Fruit fly (Drosophila melanogaster) whole organism, embryonic: ENCODE results near the gene hop.
A peak's percentile ranks its signal among the peaks of the same experiment; 100 is the strongest.

ENCODE experiments used
- Antp ChIP-seq: fragments of 200-800 bp; sonication (Bioruptor generic); optimal IDR thresholded peaks from 3 replicates; lab custom pipeline; 2016; ENCODE audit warnings: missing biosample characterization, missing genetic modification characterization
- C15 ChIP-seq: fragments of 200-800 bp; sonication (Bioruptor generic); IDR thresholded peaks from 3 replicates; pipeline ENCODE4 v1.3.6; 2022; ENCODE audit warnings: missing biosample characterization, missing genetic modification characterization
- CG10366 ChIP-seq: fragments of 200-800 bp; sonication (Bioruptor generic); IDR thresholded peaks from 2 replicates; pipeline ENCODE4 v1.3.6; 2022; ENCODE audit warnings: missing biosample characterization, missing genetic modification characterization
- CG10543 ChIP-seq: fragments of 200-800 bp; sonication (Bioruptor generic); optimal IDR thresholded peaks from 3 replicates; lab custom pipeline; 2017; ENCODE audit warnings: missing biosample characterization, mild to moderate bottlenecking, missing genetic modification characterization, moderate library complexity
- CG10654 ChIP-seq: fragments of 200-800 bp; sonication (Bioruptor generic); optimal IDR thresholded peaks from 2 replicates; lab custom pipeline; 2016; ENCODE audit warnings: missing biosample characterization, missing genetic modification characterization
- CG12299 ChIP-seq: fragments of 200-800 bp; sonication (Bioruptor generic); optimal IDR thresholded peaks from 2 replicates; lab custom pipeline; 2018; ENCODE audit warnings: missing biosample characterization, mild to moderate bottlenecking, missing genetic modification characterization
- CG1529 ChIP-seq: fragments of 200-800 bp; sonication (Bioruptor generic); optimal IDR thresholded peaks from 3 replicates; lab custom pipeline; 2018; ENCODE audit warnings: missing biosample characterization, missing genetic modification characterization
- CG15696 ChIP-seq: fragments of 200-800 bp; sonication (Bioruptor generic); optimal IDR thresholded peaks from 2 replicates; lab custom pipeline; 2019; ENCODE audit warnings: missing biosample characterization, mild to moderate bottlenecking, missing genetic modification characterization, moderate library complexity
- CG1647 ChIP-seq: fragments of 200-800 bp; sonication (Bioruptor generic); optimal IDR thresholded peaks from 3 replicates; lab custom pipeline; 2016; ENCODE audit warnings: missing biosample characterization, missing genetic modification characterization
- CG16813 ChIP-seq: fragments of 200-800 bp; sonication (Bioruptor generic); IDR thresholded peaks from 3 replicates; pipeline ENCODE4 v1.3.6; 2022; ENCODE audit warnings: missing biosample characterization, missing genetic modification characterization; ENCODE audit not compliant: partially characterized antibody
- CG17186 ChIP-seq: fragments of 200-800 bp; sonication (Bioruptor generic); optimal IDR thresholded peaks from 3 replicates; lab custom pipeline; 2017; ENCODE audit warnings: missing biosample characterization, missing genetic modification reagents, missing genetic modification characterization
- CG18476 ChIP-seq: fragments of 200-800 bp; sonication (Bioruptor generic); optimal IDR thresholded peaks from 2 replicates; lab custom pipeline; 2016; ENCODE audit warnings: missing biosample characterization, mild to moderate bottlenecking, missing genetic modification characterization
- CG30403 ChIP-seq: fragments of 200-800 bp; sonication (Bioruptor generic); optimal IDR thresholded peaks from 3 replicates; lab custom pipeline; 2016; ENCODE audit warnings: missing biosample characterization, missing genetic modification characterization
- CG33213 ChIP-seq: fragments of 200-800 bp; sonication (Bioruptor generic); optimal IDR thresholded peaks from 3 replicates; lab custom pipeline; 2016; ENCODE audit warnings: missing biosample characterization, missing genetic modification characterization
- CG3726 ChIP-seq: fragments of 200-800 bp; sonication (Bioruptor generic); IDR thresholded peaks from 3 replicates; pipeline ENCODE4, ENCODE4 v1.3.6; 2022; ENCODE audit warnings: missing biosample characterization, missing genetic modification characterization
- CG4404 ChIP-seq: fragments of 200-800 bp; sonication (Bioruptor generic); IDR thresholded peaks from 2 replicates; pipeline ENCODE4 v1.3.6; 2022; ENCODE audit warnings: missing biosample characterization, missing genetic modification characterization
- CG4617 ChIP-seq: fragments of 200-800 bp; sonication (Bioruptor generic); optimal IDR thresholded peaks from 3 replicates; lab custom pipeline; 2016; ENCODE audit warnings: missing biosample characterization, missing genetic modification characterization, borderline replicate concordance
- CG6272 ChIP-seq: fragments of 200-800 bp; sonication (Bioruptor generic); IDR thresholded peaks from 2 replicates; pipeline ENCODE4 v1.3.6; 2022; ENCODE audit warnings: missing biosample characterization, missing genetic modification characterization
- CG6689 ChIP-seq: fragments of 200-800 bp; sonication (Bioruptor generic); IDR thresholded peaks from 2 replicates; pipeline ENCODE4 v1.3.6; 2022; ENCODE audit warnings: missing biosample characterization, missing genetic modification characterization
- CG7839 ChIP-seq: fragments of 200-800 bp; sonication (Bioruptor generic); optimal IDR thresholded peaks from 3 replicates; lab custom pipeline; 2018; ENCODE audit warnings: missing biosample characterization, mild to moderate bottlenecking, missing genetic modification characterization, moderate library complexity
- CG7963 ChIP-seq: fragments of 200-800 bp; sonication (Bioruptor generic); IDR thresholded peaks from 3 replicates; pipeline ENCODE4 v1.3.6; 2022; ENCODE audit warnings: missing biosample characterization, missing genetic modification characterization; ENCODE audit not compliant: partially characterized antibody
- CG8359 ChIP-seq: fragments of 200-800 bp; sonication (Bioruptor generic); optimal IDR thresholded peaks from 2 replicates; lab custom pipeline; 2017; ENCODE audit warnings: missing biosample characterization, mild to moderate bottlenecking, missing genetic modification characterization, borderline replicate concordance
- CG8944 ChIP-seq: fragments of 200-800 bp; sonication (Bioruptor generic); optimal IDR thresholded peaks from 3 replicates; lab custom pipeline; 2016; ENCODE audit warnings: missing biosample characterization, missing genetic modification characterization
- CG9797 ChIP-seq: fragments of 200-800 bp; sonication (Bioruptor generic); optimal IDR thresholded peaks from 3 replicates; lab custom pipeline; 2018; ENCODE audit warnings: missing biosample characterization, mild to moderate bottlenecking, missing genetic modification characterization
- CHES-1-like ChIP-seq: fragments of 200-800 bp; sonication (Bioruptor generic); optimal IDR thresholded peaks from 2 replicates; lab custom pipeline; 2016; ENCODE audit warnings: missing biosample characterization, missing genetic modification characterization
- HLH54F ChIP-seq: fragments of 200-800 bp; sonication (Bioruptor generic); optimal IDR thresholded peaks from 3 replicates; lab custom pipeline; 2016; ENCODE audit warnings: missing biosample characterization, missing genetic modification characterization
- Hey ChIP-seq: fragments of 200-800 bp; sonication (Bioruptor generic); optimal IDR thresholded peaks from 3 replicates; lab custom pipeline; 2018; ENCODE audit warnings: missing biosample characterization, mild to moderate bottlenecking, missing genetic modification characterization
- HmgD ChIP-seq: fragments of 200-800 bp; sonication (Bioruptor generic); optimal IDR thresholded peaks from 3 replicates; lab custom pipeline; 2016; ENCODE audit warnings: missing biosample characterization, missing genetic modification characterization
- Lpt ChIP-seq: fragments of >200 bp; optimal IDR thresholded peaks from 2 replicates; lab custom pipeline; 2018; ENCODE audit warnings: missing biosample characterization, missing genetic modification characterization
- Optix ChIP-seq: fragments of 200-800 bp; sonication (Bioruptor generic); IDR thresholded peaks from 3 replicates; pipeline ENCODE4 v1.3.6; 2022; ENCODE audit warnings: missing biosample characterization, missing genetic modification characterization
- Poxn ChIP-seq: fragments of 200-800 bp; sonication (Bioruptor generic); IDR thresholded peaks from 2 replicates; pipeline ENCODE4 v1.3.6; 2022; ENCODE audit warnings: missing biosample characterization, missing genetic modification characterization
- TFAM ChIP-seq: fragments of 200-800 bp; sonication (Bioruptor generic); optimal IDR thresholded peaks from 2 replicates; lab custom pipeline; 2017; ENCODE audit warnings: missing biosample characterization, missing genetic modification characterization, inconsistent platforms
- abd-A ChIP-seq: fragments of 200-800 bp; sonication (Bioruptor generic); optimal IDR thresholded peaks from 3 replicates; lab custom pipeline; 2019; ENCODE audit warnings: missing biosample characterization, mild to moderate bottlenecking, missing genetic modification characterization, moderate library complexity
- amos ChIP-seq: fragments of 200-800 bp; sonication (Bioruptor generic); IDR thresholded peaks from 2 replicates; pipeline ENCODE4 v1.3.6; 2022; ENCODE audit warnings: missing biosample characterization, missing genetic modification characterization; ENCODE audit not compliant: partially characterized antibody
- bcd ChIP-seq: fragments of 200-800 bp; sonication (Bioruptor generic); optimal IDR thresholded peaks from 2 replicates; lab custom pipeline; 2017; ENCODE audit warnings: missing biosample characterization, mild to moderate bottlenecking, missing genetic modification characterization
- cas ChIP-seq: fragments of 200-800 bp; sonication (Bioruptor generic); IDR thresholded peaks from 2 replicates; pipeline ENCODE4 v1.3.6; 2022; ENCODE audit warnings: missing biosample characterization, missing genetic modification characterization
- chm ChIP-seq: fragments of 200-800 bp; sonication (Bioruptor generic); IDR thresholded peaks from 2 replicates; pipeline ENCODE4 v1.3.6; 2022; ENCODE audit warnings: missing biosample characterization, missing genetic modification characterization
- dysf ChIP-seq: fragments of 200-800 bp; sonication (Bioruptor generic); IDR thresholded peaks from 3 replicates; pipeline ENCODE4 v1.3.6; 2022; ENCODE audit warnings: missing biosample characterization, missing genetic modification characterization
- en ChIP-seq: fragments of 200-800 bp; sonication (Bioruptor generic); optimal IDR thresholded peaks from 2 replicates; lab custom pipeline; 2016; ENCODE audit warnings: missing biosample characterization, missing genetic modification characterization
- fd3F ChIP-seq: fragments of 200-800 bp; sonication (Bioruptor generic); optimal IDR thresholded peaks from 2 replicates; lab custom pipeline; 2018; ENCODE audit warnings: missing biosample characterization, mild to moderate bottlenecking, missing genetic modification characterization, moderate library complexity
- fd64A ChIP-seq: fragments of 200-800 bp; sonication (Bioruptor generic); optimal IDR thresholded peaks from 3 replicates; lab custom pipeline; 2018; ENCODE audit warnings: missing biosample characterization, mild to moderate bottlenecking, missing genetic modification characterization
- gcm ChIP-seq: fragments of 200-800 bp; sonication (Bioruptor generic); optimal IDR thresholded peaks from 2 replicates; lab custom pipeline; 2019; ENCODE audit warnings: missing biosample characterization, mild to moderate bottlenecking, missing genetic modification characterization, moderate library complexity
- gcm2 ChIP-seq: fragments of 200-800 bp; sonication (Bioruptor generic); optimal IDR thresholded peaks from 2 replicates; lab custom pipeline; 2016; ENCODE audit warnings: missing biosample characterization, missing genetic modification characterization
- gt ChIP-seq: fragments of 200-800 bp; sonication (Bioruptor generic); IDR thresholded peaks from 2 replicates; pipeline ENCODE4 v1.3.6; 2022; ENCODE audit warnings: missing biosample characterization, missing genetic modification characterization
- maf-S ChIP-seq: fragments of 200-800 bp; sonication (Bioruptor generic); optimal IDR thresholded peaks from 2 replicates; lab custom pipeline; 2016; ENCODE audit warnings: missing biosample characterization, missing genetic modification characterization
- ranshi ChIP-seq: fragments of 200-800 bp; sonication (Bioruptor generic); IDR thresholded peaks from 2 replicates; pipeline ENCODE4 v1.3.6; 2022; ENCODE audit warnings: missing biosample characterization, missing genetic modification characterization
- ro ChIP-seq: fragments of 200-800 bp; sonication (Bioruptor generic); IDR thresholded peaks from 2 replicates; pipeline ENCODE4 v1.3.6; 2022; ENCODE audit warnings: missing biosample characterization, missing genetic modification characterization
- sc ChIP-seq, 3 experiments: fragments of >200 bp in 2 of 3; fragments of 200-800 bp in 1 of 3; sonication (Bioruptor generic) in 1 of 3; optimal IDR thresholded peaks; 2 replicates in 2 of 3; 3 replicates in 1 of 3; lab custom pipeline; 2017; ENCODE audit warnings: mild to moderate bottlenecking in 1 of 3, missing biosample characterization in 1 of 3, missing genetic modification characterization in 1 of 3, missing genetic modification reagents in 1 of 3
- shn ChIP-seq: fragments of 200-800 bp; sonication (Bioruptor generic); optimal IDR thresholded peaks from 3 replicates; lab custom pipeline; 2016; ENCODE audit warnings: missing biosample characterization, missing genetic modification characterization
- ssp ChIP-seq: fragments of 200-800 bp; sonication (Bioruptor generic); IDR thresholded peaks from 2 replicates; pipeline ENCODE4 v1.3.6; 2022; ENCODE audit warnings: missing biosample characterization, missing genetic modification characterization
- wdn ChIP-seq: fragments of 200-800 bp; sonication (Bioruptor generic); IDR thresholded peaks from 2 replicates; pipeline ENCODE4 v1.3.6; 2022; ENCODE audit warnings: missing biosample characterization, missing genetic modification characterization

Gene hop

dm6 chrX:11351351-11351750, 16.5 kb downstream of the hop start (continued):
- peak; percentile 83 for TF ChIP-seq cas (GFP tag; lab: Robert Waterston, UW)
- no peak for TF ChIP-seq CG16813
- TF ChIP-seq Hey (tag; lab: Kevin White, UChicago) = peak; percentile 78
- TF ChIP-seq fd64A (GFP tag; lab: Kevin White, UChicago) = peak; percentile 81
- TF ChIP-seq HLH54F (GFP tag; lab: Kevin White, UChicago) = peak; percentile 92
- TF ChIP-seq ro (GFP tag; lab: Robert Waterston, UW) = peak; percentile 89
- no peak for TF ChIP-seq CG7963
- peak; percentile 90 for TF ChIP-seq CG4404
- TF ChIP-seq CG7839 (tag; lab: Kevin White, UChicago) = peak; percentile 94
- TF ChIP-seq abd-A (tag; lab: Kevin White, UChicago) = no peak
- no peak for TF ChIP-seq CG9797 (GFP tag; lab: Kevin White, UChicago)
- peak; percentile 92 for TF ChIP-seq bcd
- TF ChIP-seq dysf = peak; percentile 97
- TF ChIP-seq Lpt (GFP tag; lab: Kevin White, UChicago) = no peak
- peak; percentile 92 for TF ChIP-seq CG8944
- TF ChIP-seq CG10654 = peak; percentile 93
- TF ChIP-seq CG10366 (GFP tag; lab: Robert Waterston, UW) = peak; percentile 96
- TF ChIP-seq HmgD (GFP tag; lab: Kevin White, UChicago) = peak; percentile 85
- TF ChIP-seq CG6689 (GFP tag; lab: Robert Waterston, UW) = peak; percentile 94
- TF ChIP-seq maf-S (GFP tag; lab: Kevin White, UChicago) = peak; percentile 90
- peak; percentile 87 for TF ChIP-seq ssp (GFP tag; lab: Robert Waterston, UW)
- TF ChIP-seq Poxn (GFP tag; lab: Robert Waterston, UW) = peak; percentile 78
- peak; percentile 88 for TF ChIP-seq CG33213
- peak; percentile 80 for TF ChIP-seq CG15696 (tag; lab: Kevin White, UChicago)
- TF ChIP-seq amos (GFP tag; lab: Robert Waterston, UW) = no peak
- TF ChIP-seq CG30403 (GFP tag; lab: Kevin White, UChicago) = peak; percentile 92
- TF ChIP-seq shn (GFP tag; lab: Kevin White, UChicago) = peak; percentile 90
- peak; percentile 88 for TF ChIP-seq wdn (GFP tag; lab: Robert Waterston, UW)
- peak; percentile 65 for TF ChIP-seq CG17186 (GFP tag; lab: Kevin White, UChicago)
- TF ChIP-seq Antp = peak; percentile 97
- peak; percentile 88 for TF ChIP-seq en (GFP tag; lab: Kevin White, UChicago)
- peak; percentile 88 for TF ChIP-seq CG1529
- TF ChIP-seq CG3726 (GFP tag; lab: Robert Waterston, UW) = peak; percentile 92
- TF ChIP-seq CG8359 (GFP tag; lab: Kevin White, UChicago) = peak; percentile 72
- TF ChIP-seq gt (GFP tag; lab: Robert Waterston, UW) = peak; percentile 87
- TF ChIP-seq sc (optimal IDR thresholded peaks at IDR 0.05; lab: Kevin White, UChicago) = no peak
- TF ChIP-seq sc (GFP tag; optimal IDR thresholded peaks at IDR 0.05; lab: Kevin White, UChicago) = peak; percentile 74
- peak; percentile 86 for TF ChIP-seq fd3F (GFP tag; lab: Kevin White, UChicago)
- TF ChIP-seq CG12299 (tag; lab: Kevin White, UChicago) = peak; percentile 88
- peak; percentile 88 for TF ChIP-seq CG4617 (GFP tag; lab: Kevin White, UChicago)
- TF ChIP-seq TFAM (GFP tag; lab: Kevin White, UChicago) = peak; percentile 52
- TF ChIP-seq gcm2 (GFP tag; lab: Kevin White, UChicago) = peak; percentile 60
- TF ChIP-seq ranshi (GFP tag; lab: Robert Waterston, UW) = peak; percentile 96
- TF ChIP-seq chm (GFP tag; lab: Robert Waterston, UW) = peak; percentile 97
- peak; percentile 85 for TF ChIP-seq CG18476
- TF ChIP-seq Optix (GFP tag; lab: Robert Waterston, UW) = peak; percentile 95
- TF ChIP-seq C15 (GFP tag; lab: Robert Waterston, UW) = peak; percentile 80; the same call in 2 of the 3 replicates
- TF ChIP-seq CG6272 (GFP tag; lab: Robert Waterston, UW) = peak; percentile 88
- peak; percentile 90 for TF ChIP-seq CHES-1-like (GFP tag; lab: Kevin White, UChicago)
- peak; percentile 90 for TF ChIP-seq CG1647
- peak; percentile 85 for TF ChIP-seq gcm (GFP tag; lab: Kevin White, UChicago)
- peak; percentile 91 for TF ChIP-seq CG10543 (GFP tag; lab: Kevin White, UChicago)
